Worm (Caenorhabditis elegans): ENCODE results near the gene srg-53.

DNA sequence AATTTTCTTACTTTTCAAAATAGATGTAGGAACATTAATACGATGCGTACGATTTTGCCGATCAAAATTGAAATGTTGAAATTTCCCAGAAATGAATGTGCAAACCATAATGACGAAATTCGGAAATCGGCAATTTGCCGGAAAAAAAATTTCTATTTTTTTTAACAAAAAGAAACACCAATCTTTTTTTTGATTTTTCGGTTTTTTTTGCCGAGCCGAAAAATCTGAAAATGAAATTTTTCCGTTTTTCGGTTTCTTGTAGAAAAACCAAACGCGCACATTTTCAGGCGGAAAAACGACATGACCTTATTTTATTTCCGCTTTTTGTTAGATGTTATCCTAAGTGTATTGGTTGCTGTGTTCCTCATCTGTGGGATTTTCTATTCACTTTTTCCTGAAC lies 31.8 kb upstream of the srg-53 start, which contains the start of gene srbc-13:
- no peak for TF ChIP-seq dao-5 (tag; optimal IDR thresholded peaks at IDR 0.05)
- TF ChIP-seq him-1 (tag; optimal IDR thresholded peaks at IDR 0.05): no peak

All from whole organism, L4/young adult.